Worm (Caenorhabditis elegans) whole organism, L4/young adult: Measurements from ENCODE around the gene icln-1.

ENCODE experiments used
- dao-5 ChIP-seq: sonication (generic microtip); optimal IDR thresholded peaks from 2 replicates; lab custom pipeline; 2016; ENCODE audit warnings: missing genotype, missing genetic modification characterization, moderate library complexity, missing compliant biosample characterization
- him-1 ChIP-seq: sonication (generic microtip); optimal IDR thresholded peaks from 2 replicates; lab custom pipeline; 2016; ENCODE audit warnings: missing genotype, missing genetic modification reagents, missing genetic modification characterization, missing compliant biosample characterization

- TF ChIP-seq him-1 (tag; lab: Kevin White, UChicago) (no peak), dao-5 (no peak)
Observed at ce11 chrIV:9096160-9096879, 867 bp upstream of the icln-1 start, which contains the start of the genes znf-706 and cpna-3.
